Worm (Caenorhabditis elegans): ENCODE data around the gene swt-6.

ce11 chrV:13949010-13949409, 5.1 kb upstream of the swt-6 start, which contains the start of gene R10D12.6:
- TF ChIP-seq mes-4 (tag; optimal IDR thresholded peaks at IDR 0.05) (no peak), snpc-4 (GFP tag; optimal IDR thresholded peaks at IDR 0.05) (no peak), snpc-4 (tag; optimal IDR thresholded peaks at IDR 0.05) (no peak), akir-1 (GFP tag; optimal IDR thresholded peaks at IDR 0.05) (no peak), nhr-80 (tag; optimal IDR thresholded peaks at IDR 0.05) (no peak), ztf-6 (GFP tag; IDR thresholded peaks at IDR 0.05) (no peak), him-1 (tag; optimal IDR thresholded peaks at IDR 0.05) (no peak), D2030.7 (GFP tag; IDR thresholded peaks at IDR 0.05) (no peak), rec-8 (tag; optimal IDR thresholded peaks at IDR 0.05) (no peak), K12H6.12 (tag; optimal IDR thresholded peaks at IDR 0.05) (no peak), lag-1 (GFP tag; IDR thresholded peaks at IDR 0.05) (no peak), unc-130 (GFP tag; optimal IDR thresholded peaks at IDR 0.05) (no peak), hmg-1.2 (GFP tag; IDR thresholded peaks at IDR 0.05) (no peak)

Measured in whole organism, young adult.